Worm (Caenorhabditis elegans): ENCODE measurements around the gene T27A10.2.

- no peak for TF ChIP-seq nhr-23 (tag; optimal IDR thresholded peaks at IDR 0.05)
- no peak for TF ChIP-seq lin-39 (tag; optimal IDR thresholded peaks at IDR 0.05)
These were observed 33.1 kb downstream of the T27A10.2 start for ce11 chrX:3618842-3619241.
